Fruit fly (Drosophila melanogaster) whole organism, embryonic: Measurements from ENCODE around the gene beat-IIa.

Experiments
- ATbp ChIP-seq: fragments of 200-800 bp; sonication (Bioruptor generic); optimal IDR thresholded peaks from 2 replicates; lab custom pipeline; 2017; ENCODE audit warnings: missing biosample characterization, mild to moderate bottlenecking, missing genetic modification characterization, missing genetic modification reagents
- Awh ChIP-seq: fragments of 200-800 bp; sonication (Bioruptor generic); IDR thresholded peaks from 2 replicates; pipeline ENCODE4, ENCODE4 v1.3.6; 2022; ENCODE audit warnings: missing biosample characterization, missing genetic modification characterization
- CG12155 ChIP-seq: fragments of 200-800 bp; sonication (Bioruptor generic); optimal IDR thresholded peaks from 3 replicates; lab custom pipeline; 2016; ENCODE audit warnings: missing biosample characterization, missing genetic modification characterization
- CG14441 ChIP-seq: fragments of 200-800 bp; sonication (Bioruptor generic); IDR thresholded peaks from 2 replicates; pipeline ENCODE4 v1.3.6; 2022; ENCODE audit warnings: missing biosample characterization, missing genetic modification characterization
- CG15696 ChIP-seq: fragments of 200-800 bp; sonication (Bioruptor generic); optimal IDR thresholded peaks from 2 replicates; lab custom pipeline; 2019; ENCODE audit warnings: missing biosample characterization, mild to moderate bottlenecking, missing genetic modification characterization, moderate library complexity
- CG16813 ChIP-seq: fragments of 200-800 bp; sonication (Bioruptor generic); IDR thresholded peaks from 3 replicates; pipeline ENCODE4 v1.3.6; 2022; ENCODE audit warnings: missing biosample characterization, missing genetic modification characterization; ENCODE audit not compliant: partially characterized antibody
- CG2120 ChIP-seq: fragments of 200-800 bp; sonication (Bioruptor generic); optimal IDR thresholded peaks from 3 replicates; lab custom pipeline; 2016; ENCODE audit warnings: missing biosample characterization, missing genetic modification characterization
- CG2678 ChIP-seq: fragments of 200-800 bp; sonication (Bioruptor generic); optimal IDR thresholded peaks from 3 replicates; lab custom pipeline; 2019; ENCODE audit warnings: missing biosample characterization, mild to moderate bottlenecking, missing genetic modification characterization, moderate library complexity
- CG3065 ChIP-seq: fragments of 200-800 bp; sonication (Bioruptor generic); optimal IDR thresholded peaks from 2 replicates; lab custom pipeline; 2016; ENCODE audit warnings: missing biosample characterization, missing genetic modification characterization
- CG34422 ChIP-seq: fragments of 200-800 bp; sonication (Bioruptor generic); IDR thresholded peaks from 3 replicates; pipeline ENCODE4 v1.3.6; 2022; ENCODE audit warnings: missing biosample characterization, missing genetic modification characterization
- CG4820 ChIP-seq: fragments of 200-800 bp; sonication (Bioruptor generic); optimal IDR thresholded peaks from 3 replicates; lab custom pipeline; 2016; ENCODE audit warnings: missing biosample characterization, missing genetic modification characterization
- Chrac-16 ChIP-seq: fragments of 200-800 bp; sonication (Bioruptor generic); optimal IDR thresholded peaks from 3 replicates; lab custom pipeline; 2016; ENCODE audit warnings: missing biosample characterization, missing genetic modification characterization
- D19A ChIP-seq: fragments of 200-800 bp; optimal IDR thresholded peaks from 3 replicates; lab custom pipeline; 2019; ENCODE audit warnings: missing biosample characterization, mild to moderate bottlenecking, missing genetic modification characterization, moderate library complexity
- Dip2 ChIP-seq: fragments of 200-800 bp; sonication (Bioruptor generic); IDR thresholded peaks from 2 replicates; pipeline ENCODE4 v1.3.6; 2022; ENCODE audit warnings: missing biosample characterization, missing genetic modification characterization
- Doc2 ChIP-seq: fragments of 200-800 bp; sonication (Bioruptor generic); IDR thresholded peaks from 2 replicates; pipeline ENCODE4 v1.3.6; 2022; ENCODE audit warnings: missing biosample characterization, missing genetic modification characterization
- Fer2 ChIP-seq: fragments of 200-800 bp; sonication (Bioruptor generic); optimal IDR thresholded peaks from 2 replicates; lab custom pipeline; 2018; ENCODE audit warnings: missing biosample characterization, mild to moderate bottlenecking, missing genetic modification characterization, moderate library complexity
- HLH54F ChIP-seq: fragments of 200-800 bp; sonication (Bioruptor generic); optimal IDR thresholded peaks from 3 replicates; lab custom pipeline; 2016; ENCODE audit warnings: missing biosample characterization, missing genetic modification characterization
- Hr78 ChIP-seq, 2 experiments: fragments of 200-800 bp in 1 of 2; fragments of >200 bp in 1 of 2; sonication (Bioruptor generic) in 1 of 2; optimal IDR thresholded peaks; 2 replicates each; lab custom pipeline; 2017 to 2019; ENCODE audit warnings: missing biosample characterization in 2 of 2, missing genetic modification characterization in 2 of 2, mild to moderate bottlenecking in 1 of 2, moderate library complexity in 1 of 2
- Jarid2 ChIP-seq: fragments of 200-800 bp; sonication (Bioruptor generic); optimal IDR thresholded peaks from 3 replicates; lab custom pipeline; 2017; ENCODE audit warnings: mild to moderate bottlenecking, missing biosample characterization, missing genetic modification reagents, missing genetic modification characterization
- MBD-R2 ChIP-seq: fragments of 200-800 bp; sonication (Bioruptor generic); IDR thresholded peaks from 2 replicates; pipeline ENCODE4 v1.3.6; 2022; ENCODE audit warnings: missing biosample characterization, missing genetic modification characterization
- MTF-1 ChIP-seq: fragments of 200-800 bp; sonication (Bioruptor generic); optimal IDR thresholded peaks from 2 replicates; lab custom pipeline; 2018; ENCODE audit warnings: missing biosample characterization, mild to moderate bottlenecking, missing genetic modification characterization, borderline replicate concordance
- Myb ChIP-seq: fragments of 200-800 bp; sonication (Bioruptor generic); optimal IDR thresholded peaks from 2 replicates; lab custom pipeline; 2016; ENCODE audit warnings: missing biosample characterization, missing genetic modification characterization
- Opbp ChIP-seq: fragments of 200-800 bp; sonication (Bioruptor generic); IDR thresholded peaks from 3 replicates; pipeline ENCODE4 v1.3.6; 2022; ENCODE audit warnings: missing biosample characterization, missing genetic modification characterization; ENCODE audit not compliant: partially characterized antibody
- Rx ChIP-seq: fragments of 200-800 bp; sonication (Bioruptor generic); IDR thresholded peaks from 2 replicates; pipeline ENCODE4 v1.3.6; 2022; ENCODE audit warnings: missing biosample characterization, missing genetic modification characterization
- Sry-β ChIP-seq: fragments of 200-800 bp; sonication (Bioruptor generic); optimal IDR thresholded peaks from 2 replicates; lab custom pipeline; 2018; ENCODE audit warnings: missing biosample characterization, mild to moderate bottlenecking, missing genetic modification characterization, moderate library complexity
- Stat92E ChIP-seq, 3 experiments: fragments of >200 bp in 2 of 3; fragments of 200-800 bp in 1 of 3; sonication (Bioruptor generic) in 1 of 3; optimal IDR thresholded peaks; 2 replicates each; lab custom pipeline; 2017 to 2019; ENCODE audit warnings: missing biosample characterization in 3 of 3, missing genetic modification characterization in 3 of 3, mild to moderate bottlenecking in 1 of 3, moderate library complexity in 1 of 3
- Trl ChIP-seq, 3 experiments: fragments of >200 bp in 2 of 3; fragments of 200-800 bp in 1 of 3; sonication (Bioruptor generic) in 1 of 3; optimal IDR thresholded peaks; 2 replicates in 1 of 3; 3 replicates in 2 of 3; lab custom pipeline; 2016 to 2017; ENCODE audit warnings: missing biosample characterization in 1 of 3, missing genetic modification characterization in 1 of 3
- Vsx1 ChIP-seq: fragments of 200-800 bp; sonication (Bioruptor generic); optimal IDR thresholded peaks from 2 replicates; lab custom pipeline; 2017; ENCODE audit warnings: missing biosample characterization, mild to moderate bottlenecking, missing genetic modification characterization, missing genetic modification reagents
- al ChIP-seq: fragments of 200-800 bp; sonication (Bioruptor generic); IDR thresholded peaks from 2 replicates; pipeline ENCODE4 v1.3.6; 2022; ENCODE audit warnings: missing biosample characterization, missing genetic modification characterization
- br ChIP-seq: fragments of >200 bp; optimal IDR thresholded peaks from 2 replicates; lab custom pipeline; 2017
- cas ChIP-seq: fragments of 200-800 bp; sonication (Bioruptor generic); IDR thresholded peaks from 2 replicates; pipeline ENCODE4 v1.3.6; 2022; ENCODE audit warnings: missing biosample characterization, missing genetic modification characterization
- da ChIP-seq: fragments of 200-800 bp; sonication (Bioruptor generic); optimal IDR thresholded peaks from 2 replicates; lab custom pipeline; 2016; ENCODE audit warnings: missing biosample characterization, missing genetic modification characterization
- dimm ChIP-seq: fragments of 200-800 bp; sonication (Bioruptor generic); IDR thresholded peaks from 2 replicates; pipeline ENCODE4 v1.3.6; 2022; ENCODE audit warnings: missing biosample characterization, missing genetic modification characterization
- emc ChIP-seq: fragments of 200-800 bp; sonication (Bioruptor generic); optimal IDR thresholded peaks from 2 replicates; lab custom pipeline; 2016; ENCODE audit warnings: missing biosample characterization, missing genetic modification characterization
- kay ChIP-seq: fragments of 200-800 bp; sonication (Bioruptor generic); optimal IDR thresholded peaks from 2 replicates; lab custom pipeline; 2016; ENCODE audit warnings: missing biosample characterization, missing genetic modification characterization
- lbe ChIP-seq: fragments of 200-800 bp; sonication (Bioruptor generic); optimal IDR thresholded peaks from 2 replicates; lab custom pipeline; 2016; ENCODE audit warnings: missing biosample characterization, mild to moderate bottlenecking, missing genetic modification characterization
- nerfin-2 ChIP-seq: fragments of 200-800 bp; sonication (Bioruptor generic); IDR thresholded peaks from 2 replicates; pipeline ENCODE4 v1.3.6; 2022; ENCODE audit warnings: missing biosample characterization, missing genetic modification characterization; ENCODE audit not compliant: partially characterized antibody
- nmo ChIP-seq: fragments of 200-800 bp; sonication (Bioruptor generic); optimal IDR thresholded peaks from 2 replicates; lab custom pipeline; 2018; ENCODE audit warnings: missing biosample characterization, mild to moderate bottlenecking, missing genetic modification characterization, moderate library complexity
- pan ChIP-seq, 4 experiments: fragments of >200 bp in 3 of 4; fragments of 200-800 bp in 1 of 4; sonication (Bioruptor generic) in 1 of 4; optimal IDR thresholded peaks in 3 of 4; IDR thresholded peaks in 1 of 4; 2 replicates each; pipeline versions ENCODE4 v1.3.6 to Lab custom; 2017 to 2022; ENCODE audit warnings: missing biosample characterization in 2 of 4, missing genetic modification characterization in 2 of 4, mixed read lengths in 1 of 4
- pfk ChIP-seq: fragments of 200-800 bp; sonication (Bioruptor generic); optimal IDR thresholded peaks from 2 replicates; lab custom pipeline; 2018; ENCODE audit warnings: missing biosample characterization, mild to moderate bottlenecking, missing genetic modification characterization, moderate library complexity
- pho ChIP-seq: fragments of 200-800 bp; sonication (Bioruptor generic); optimal IDR thresholded peaks from 2 replicates; lab custom pipeline; 2016; ENCODE audit warnings: missing biosample characterization, missing genetic modification characterization
- phol ChIP-seq: fragments of 200-800 bp; sonication (Bioruptor generic); optimal IDR thresholded peaks from 3 replicates; lab custom pipeline; 2018; ENCODE audit warnings: missing biosample characterization, mild to moderate bottlenecking, missing genetic modification characterization, moderate library complexity
- rib ChIP-seq: fragments of 200-800 bp; sonication (Bioruptor generic); IDR thresholded peaks from 2 replicates; pipeline ENCODE4 v1.3.6; 2022; ENCODE audit warnings: missing biosample characterization, missing genetic modification characterization
- ro ChIP-seq: fragments of 200-800 bp; sonication (Bioruptor generic); IDR thresholded peaks from 2 replicates; pipeline ENCODE4 v1.3.6; 2022; ENCODE audit warnings: missing biosample characterization, missing genetic modification characterization
- sisA ChIP-seq: fragments of 200-800 bp; sonication (Bioruptor generic); IDR thresholded peaks from 2 replicates; pipeline ENCODE4 v1.3.6; 2022; ENCODE audit warnings: missing biosample characterization, missing genetic modification characterization
- so ChIP-seq: fragments of 200-800 bp; sonication (Bioruptor generic); IDR thresholded peaks from 3 replicates; pipeline ENCODE4 v1.3.6; 2022; ENCODE audit warnings: missing biosample characterization, missing genetic modification characterization
- unpg ChIP-seq: fragments of 200-800 bp; sonication (Bioruptor generic); optimal IDR thresholded peaks from 3 replicates; lab custom pipeline; 2018; ENCODE audit warnings: missing biosample characterization, mild to moderate bottlenecking, missing genetic modification characterization, moderate library complexity
- vvl ChIP-seq: fragments of 200-800 bp; sonication (Bioruptor generic); IDR thresholded peaks from 2 replicates; pipeline ENCODE4 v1.3.6; 2022; ENCODE audit warnings: missing biosample characterization, missing genetic modification characterization
- wor ChIP-seq: fragments of 200-800 bp; sonication (Bioruptor generic); IDR thresholded peaks from 2 replicates; pipeline ENCODE4 v1.3.6; 2022; ENCODE audit warnings: missing biosample characterization, missing genetic modification characterization

Gene beat-IIa

DNA sequence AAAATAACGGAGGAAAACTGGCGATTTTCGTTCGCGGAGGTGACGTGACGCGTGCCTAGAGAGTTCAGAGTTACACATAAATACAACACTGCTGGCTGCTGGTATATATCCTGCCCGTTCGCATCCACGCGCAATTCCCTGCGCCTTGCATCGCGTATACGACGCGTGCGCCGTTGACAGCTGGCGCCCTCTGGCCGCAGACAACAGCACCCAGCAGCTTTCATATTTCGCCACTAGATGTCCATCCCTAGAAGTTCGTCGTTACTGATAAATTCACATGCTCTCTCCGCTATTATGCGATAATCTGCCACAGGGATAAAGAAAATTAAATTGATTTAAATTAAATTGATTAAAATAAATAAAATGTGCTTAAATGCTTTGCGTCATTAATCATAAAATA, 36.5 kb upstream of the beat-IIa start, which contains the start of gene Sur-8 (continued):
- TF ChIP-seq CG3065 (GFP tag; lab: Kevin White, UChicago), result no peak
- no peak for TF ChIP-seq Dip2 (GFP tag; lab: Robert Waterston, UW)
- 0 out of 2 replicates have a peak, but pooled peaks have one; percentile 24 for TF ChIP-seq cas (GFP tag; lab: Robert Waterston, UW)
- TF ChIP-seq CG16813 (GFP tag; lab: Robert Waterston, UW), result no peak
- peak; percentile 76; the same call in 1 of the 2 replicates for TF ChIP-seq vvl (GFP tag; lab: Robert Waterston, UW)
- peak; percentile 43 for TF ChIP-seq HLH54F
- no peak for TF ChIP-seq da (GFP tag; lab: Kevin White, UChicago)
- TF ChIP-seq emc, result no peak
- no peak for TF ChIP-seq nerfin-2 (GFP tag; lab: Robert Waterston, UW)
- no peak for TF ChIP-seq phol
- TF ChIP-seq ro (GFP tag; lab: Robert Waterston, UW), result no peak
- peak; percentile 26 for TF ChIP-seq Jarid2 (GFP tag; lab: Kevin White, UChicago)
- TF ChIP-seq D19A, result no peak
- TF ChIP-seq Hr78 (GFP tag; optimal IDR thresholded peaks at IDR 0.05; lab: Kevin White, UChicago), result no peak
- peak; percentile 44 for TF ChIP-seq nmo (GFP tag; lab: Kevin White, UChicago)
- peak; percentile 58; the same call in 2 of the 3 replicates for TF ChIP-seq CG34422 (GFP tag; lab: Robert Waterston, UW)
- peak; percentile 64 for TF ChIP-seq CG2120 (GFP tag; lab: Kevin White, UChicago)
- TF ChIP-seq CG14441, result peak; percentile 73
- peak; percentile 73 for TF ChIP-seq Chrac-16
- peak; percentile 50; the same call in 2 of the 3 replicates for TF ChIP-seq Opbp (GFP tag; lab: Robert Waterston, UW)
- TF ChIP-seq wor (GFP tag; lab: Robert Waterston, UW), result peak; percentile 29
- peak; percentile 60 for TF ChIP-seq Myb (GFP tag; lab: Kevin White, UChicago)
- no peak for TF ChIP-seq br (lab: Kevin White, UChicago)
- TF ChIP-seq CG2678 (tag; lab: Kevin White, UChicago), result peak; percentile 48
- TF ChIP-seq Stat92E (GFP tag; optimal IDR thresholded peaks at IDR 0.05; lab: Kevin White, UChicago), result no peak
- TF ChIP-seq Doc2, result no peak
- TF ChIP-seq Trl (optimal IDR thresholded peaks at IDR 0.05; lab: Kevin White, UChicago), result no peak
- peak; percentile 72 for TF ChIP-seq Trl (GFP tag; optimal IDR thresholded peaks at IDR 0.05; lab: Kevin White, UChicago)
- TF ChIP-seq lbe, result no peak
- no peak for TF ChIP-seq Sry-β (GFP tag; lab: Kevin White, UChicago)
- TF ChIP-seq pfk (GFP tag; lab: Kevin White, UChicago), result no peak
- TF ChIP-seq Vsx1 (GFP tag; lab: Kevin White, UChicago), result peak; percentile 3
- TF ChIP-seq pan (optimal IDR thresholded peaks at IDR 0.05; lab: Kevin White, UChicago), result no peak
- peak in 1 of 2 experiments; percentile 77 for TF ChIP-seq pan (GFP tag; optimal IDR thresholded peaks at IDR 0.05 in 1 of 2, IDR thresholded peaks at IDR 0.05 in 1 of 2)
- TF ChIP-seq so (GFP tag; lab: Robert Waterston, UW), result 0 out of 3 replicates have a peak, but pooled peaks have one; percentile 58
- peak; percentile 34 for TF ChIP-seq CG15696
- peak; percentile 76 for TF ChIP-seq sisA (GFP tag; lab: Robert Waterston, UW)
- peak; percentile 30 for TF ChIP-seq ATbp (GFP tag; lab: Kevin White, UChicago)
- TF ChIP-seq kay (GFP tag; lab: Kevin White, UChicago), result no peak
- peak; percentile 55; the same call in 1 of the 2 replicates for TF ChIP-seq MBD-R2 (GFP tag; lab: Robert Waterston, UW)
- TF ChIP-seq CG12155 (GFP tag; lab: Kevin White, UChicago), result peak; percentile 49
- TF ChIP-seq Fer2 (tag; lab: Kevin White, UChicago), result no peak
- TF ChIP-seq CG4820 (GFP tag; lab: Kevin White, UChicago), result peak; percentile 52
- no peak for TF ChIP-seq unpg (GFP tag; lab: Kevin White, UChicago)
- TF ChIP-seq dimm (GFP tag; lab: Robert Waterston, UW), result no peak
- peak; percentile 70 for TF ChIP-seq Rx (GFP tag; lab: Robert Waterston, UW)
- TF ChIP-seq Awh (GFP tag; lab: Robert Waterston, UW), result no peak
- peak; percentile 40; the same call in 1 of the 2 replicates for TF ChIP-seq rib
- TF ChIP-seq al (GFP tag; lab: Robert Waterston, UW), result peak; percentile 21; the same call in 1 of the 2 replicates
- TF ChIP-seq MTF-1 (GFP tag; lab: Kevin White, UChicago), result peak; percentile 78
- peak; percentile 1 for TF ChIP-seq pho (GFP tag; lab: Kevin White, UChicago)
